Fruit fly (Drosophila melanogaster) S2 (cell line): ENCODE results near the gene CecA2.

Source experiments
- CG8478 ChIP-seq: fragments of >200 bp; optimal IDR thresholded peaks from 2 replicates; lab custom pipeline; 2018
- CTCF ChIP-seq, 2 experiments: fragments of >200 bp; optimal IDR thresholded peaks; 2 replicates each; lab custom pipeline; 2018

Gene CecA2

dm6 chr3R:30211856-30212255, at the start of gene CecA2:
Gene CecA2 (plus strand): TSS chr3R:30212156.
- TF ChIP-seq CG8478 (lab: Kevin White, UChicago) (no peak), CTCF (optimal IDR thresholded peaks at IDR 0.05; lab: Kevin White, UChicago) (no peak)

dm6 chr3R:30163228-30163627, 48.7 kb upstream of the CecA2 start:
- TF ChIP-seq CG8478 (lab: Kevin White, UChicago) (no peak), CTCF (optimal IDR thresholded peaks at IDR 0.05; lab: Kevin White, UChicago) (no peak)

DNA sequence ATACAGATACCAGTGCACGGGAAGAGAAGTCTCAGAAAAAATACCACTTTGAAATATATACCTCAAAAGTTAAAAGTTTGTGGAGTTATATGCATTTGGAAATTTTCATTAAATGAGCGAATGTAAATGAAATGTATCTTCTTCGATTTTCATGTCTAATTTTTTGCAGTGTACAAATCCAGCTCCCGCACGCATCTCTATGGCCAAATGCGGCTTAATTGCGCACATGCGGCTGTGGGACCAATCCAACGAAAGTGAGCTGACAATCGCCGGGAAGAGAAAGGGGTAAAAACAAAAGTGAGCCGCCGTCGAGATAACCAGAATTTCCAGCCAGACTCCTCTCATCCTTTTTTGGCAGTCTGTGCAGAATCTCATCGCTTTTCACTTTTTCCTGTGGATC, 47.8 kb upstream of the CecA2 start:
- TF ChIP-seq CG8478 (lab: Kevin White, UChicago): no peak
- TF ChIP-seq CTCF (optimal IDR thresholded peaks at IDR 0.05; lab: Kevin White, UChicago): no peak

DNA sequence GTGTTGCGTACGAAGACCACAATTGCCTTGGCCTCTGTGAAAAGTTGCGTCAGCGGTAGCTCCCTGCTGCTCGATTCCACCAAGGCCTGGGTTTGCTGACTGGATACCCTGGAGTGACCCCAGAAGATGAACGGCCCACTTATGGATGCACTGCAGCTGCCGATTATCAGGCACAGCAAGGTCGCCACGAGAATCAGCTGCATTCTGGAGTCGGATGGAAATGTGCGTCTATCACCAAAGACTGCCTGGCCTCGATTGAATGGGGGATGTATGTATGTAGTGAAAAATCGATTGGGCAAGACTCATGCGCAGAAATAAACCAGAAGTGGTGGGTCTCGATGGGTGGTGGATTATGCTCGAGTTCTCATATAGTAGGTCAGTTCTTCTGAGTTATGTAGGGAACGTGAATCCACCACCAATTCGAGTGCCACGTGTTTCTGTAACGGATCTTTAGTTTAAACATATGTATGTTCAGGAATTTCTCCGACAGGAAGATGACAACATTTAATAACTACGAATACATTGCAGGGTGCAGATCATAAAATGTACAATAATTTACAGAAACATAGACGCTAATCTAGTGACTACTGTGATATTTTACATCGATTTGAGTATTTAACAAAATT, 45.7 kb upstream of the CecA2 start, which contains the start of gene VhaAC45RP:
TSS of gene VhaAC45RP (minus strand) at position 261 of the 626 bp plus-strand sequence.
- TF ChIP-seq CG8478 (lab: Kevin White, UChicago): no peak
- no peak for TF ChIP-seq CTCF (optimal IDR thresholded peaks at IDR 0.05; lab: Kevin White, UChicago)

dm6 chr3R:30170671-30171667, 41.0 kb upstream of the CecA2 start, which contains the start of gene Rsod:
Gene Rsod (minus strand): TSS chr3R:30171207.
- TF ChIP-seq CG8478 (lab: Kevin White, UChicago) (no peak), CTCF (optimal IDR thresholded peaks at IDR 0.05; lab: Kevin White, UChicago) (no peak)

DNA sequence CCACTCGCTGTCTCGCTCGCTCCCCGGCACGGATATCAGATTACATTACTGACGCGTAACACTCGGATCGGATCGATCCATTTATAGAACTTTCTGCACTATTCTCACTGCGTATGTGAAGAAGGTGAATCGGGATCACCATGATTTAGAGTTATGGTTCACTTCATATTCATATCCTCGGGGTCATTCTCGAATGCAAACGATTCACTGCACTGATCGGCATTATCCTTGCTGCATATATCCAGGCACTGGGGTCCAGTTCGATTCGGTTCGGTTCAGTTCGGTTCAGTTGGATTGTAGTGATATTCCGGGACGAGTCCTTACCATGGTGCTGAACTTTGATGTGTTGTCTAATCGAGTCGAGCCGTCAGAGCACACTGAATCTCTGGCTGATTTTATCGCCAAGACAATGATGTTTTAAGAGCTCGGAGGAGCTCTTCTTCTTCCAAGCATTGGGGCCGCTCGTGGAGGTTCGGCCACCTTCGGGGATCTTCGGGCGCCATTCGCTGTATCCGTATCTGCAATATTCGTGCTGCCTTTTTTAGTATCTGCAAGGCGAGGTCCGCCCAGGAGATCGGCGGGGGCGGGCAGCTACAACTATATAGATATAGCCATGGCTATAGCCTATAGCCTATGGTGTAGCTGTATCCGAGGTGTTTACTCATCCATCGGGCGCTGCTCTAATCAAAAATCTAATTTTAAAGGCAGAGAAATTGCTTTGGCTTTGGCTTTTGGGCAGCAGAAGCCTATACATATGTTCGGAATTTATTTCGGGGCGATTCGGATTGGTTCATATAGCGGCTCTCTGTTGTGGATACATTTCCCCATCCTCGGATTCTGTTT, 37.6 kb upstream of the CecA2 start, which contains the start of gene Mlc2:
TSS of gene Mlc2 (minus strand) at position 392 of the 843 bp plus-strand sequence.
- TF ChIP-seq CG8478 (lab: Kevin White, UChicago): no peak
- no peak for TF ChIP-seq CTCF (optimal IDR thresholded peaks at IDR 0.05; lab: Kevin White, UChicago)

- TF ChIP-seq CG8478 (lab: Kevin White, UChicago) (no peak), CTCF (optimal IDR thresholded peaks at IDR 0.05; lab: Kevin White, UChicago) (no peak)
Measured at dm6 chr3R:30175045-30175589, 36.8 kb upstream of the CecA2 start.

dm6 chr3R:30176314-30176713, 35.6 kb upstream of the CecA2 start:
- TF ChIP-seq CG8478 (lab: Kevin White, UChicago): no peak
- TF ChIP-seq CTCF (optimal IDR thresholded peaks at IDR 0.05; lab: Kevin White, UChicago): no peak

- no peak for TF ChIP-seq CG8478 (lab: Kevin White, UChicago)
- TF ChIP-seq CTCF (optimal IDR thresholded peaks at IDR 0.05; lab: Kevin White, UChicago): no peak
Measured at dm6 chr3R:30177494-30177893, 34.5 kb upstream of the CecA2 start, which contains the start of the genes CG1983 and CG15530. Gene CG1983 (minus strand): TSS chr3R:30177700. Gene CG15530 (plus strand): TSS chr3R:30177877.

DNA sequence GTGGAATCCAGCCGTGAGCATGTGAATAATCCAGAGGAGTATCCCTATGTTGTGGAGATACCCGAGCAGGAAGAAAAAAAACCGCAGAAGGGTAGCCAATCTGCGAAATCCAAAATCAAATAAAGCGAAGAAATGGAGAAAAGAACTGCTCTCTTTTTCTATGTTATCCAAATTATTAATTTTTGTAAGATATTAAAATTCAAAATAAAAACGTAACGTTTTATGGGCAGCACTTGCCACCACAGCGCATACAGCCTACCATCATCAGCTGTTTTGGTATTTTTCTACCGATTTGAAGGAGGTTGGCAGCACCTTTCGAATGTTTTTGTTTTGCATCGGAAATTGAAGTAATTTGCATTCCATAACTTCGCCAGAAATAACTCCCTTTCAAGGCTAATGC, 32.0 kb upstream of the CecA2 start, which contains the start of gene Bet5:
TSS of gene Bet5 (plus strand) at position 299 of the 400 bp plus-strand sequence.
- no peak for TF ChIP-seq CTCF (optimal IDR thresholded peaks at IDR 0.05; lab: Kevin White, UChicago)
- no peak for TF ChIP-seq CG8478 (lab: Kevin White, UChicago)

dm6 chr3R:30183872-30184271, 28.1 kb upstream of the CecA2 start:
- TF ChIP-seq CG8478 (lab: Kevin White, UChicago): no peak

DNA sequence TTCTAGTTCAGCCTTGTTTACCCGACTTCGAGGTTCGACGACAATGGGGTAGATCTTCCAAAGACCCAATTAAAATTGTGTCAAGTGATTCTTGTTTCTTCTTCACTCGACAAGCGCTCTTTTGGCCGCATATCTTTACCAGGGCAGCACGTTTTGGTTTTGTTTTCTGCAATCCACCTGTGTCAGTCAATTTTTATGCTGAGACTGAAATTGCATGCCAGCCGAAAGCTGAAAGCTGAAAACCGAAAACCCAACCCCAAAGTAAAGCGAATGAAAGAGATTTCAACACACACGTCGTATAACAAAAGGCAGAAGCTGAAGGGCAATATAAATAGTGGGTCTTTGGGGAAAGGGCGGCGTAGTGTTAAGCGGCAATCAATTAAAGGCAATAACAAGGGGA, 22.6 kb upstream of the CecA2 start:
- TF ChIP-seq CG8478 (lab: Kevin White, UChicago) (no peak), CTCF (optimal IDR thresholded peaks at IDR 0.05; lab: Kevin White, UChicago) (no peak)

- TF ChIP-seq CTCF (optimal IDR thresholded peaks at IDR 0.05; lab: Kevin White, UChicago) (no peak), CG8478 (lab: Kevin White, UChicago) (no peak)
Measured at dm6 chr3R:30189836-30190235, 22.1 kb upstream of the CecA2 start.

- TF ChIP-seq CTCF (optimal IDR thresholded peaks at IDR 0.05; lab: Kevin White, UChicago) (no peak), CG8478 (lab: Kevin White, UChicago) (no peak)
Measured at dm6 chr3R:30191047-30191446, 20.9 kb upstream of the CecA2 start, which contains the start of gene CG9747. Gene CG9747 (minus strand): TSS chr3R:30191252.
